Fruit fly (Drosophila melanogaster) Kc167 (cell line): ENCODE results near the gene EMC5.

Experiments
- Myc ChIP-seq: fragments of >200 bp; optimal IDR thresholded peaks from 2 replicates; lab custom pipeline; 2017; ENCODE audit warnings: missing external identifiers
- Sin3A ChIP-seq: fragments of >200 bp; optimal IDR thresholded peaks from 2 replicates; lab custom pipeline; 2018; ENCODE audit warnings: missing external identifiers
- h ChIP-seq: fragments of >200 bp; optimal IDR thresholded peaks from 3 replicates; lab custom pipeline; 2018; ENCODE audit warnings: missing external identifiers
- psq ChIP-seq: fragments of >200 bp; optimal IDR thresholded peaks from 2 replicates; lab custom pipeline; 2017; ENCODE audit warnings: missing external identifiers

DNA sequence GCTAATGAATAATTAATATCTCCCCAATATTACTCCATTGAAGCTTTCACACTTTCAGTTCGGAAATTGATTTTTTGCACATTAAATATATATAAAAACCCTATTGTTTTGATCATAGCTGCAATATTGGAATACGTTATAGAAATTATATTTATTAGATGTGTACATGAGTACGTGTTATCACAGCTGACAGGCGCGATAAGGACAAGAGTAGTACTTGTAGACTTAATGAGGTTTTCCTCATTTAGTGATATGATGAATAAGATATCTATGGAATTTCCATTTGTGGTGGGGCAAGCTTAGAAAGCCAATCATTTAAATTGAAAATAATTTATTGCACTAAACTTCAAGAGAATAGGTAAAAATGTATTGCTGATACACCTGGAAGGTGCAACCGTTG, 15.0 kb downstream of the EMC5 start:
- TF ChIP-seq Sin3A: no peak
- no peak for TF ChIP-seq Myc (lab: Kevin White, UChicago)
- no peak for TF ChIP-seq psq (lab: Kevin White, UChicago)
- no peak for TF ChIP-seq h
